Worm (Caenorhabditis elegans) whole organism, L1 larva: ENCODE results near the gene Y7A5A.5.

Source experiments
- C04F5.9 ChIP-seq: sonication (generic microtip); optimal IDR thresholded peaks from 2 replicates; lab custom pipeline; 2016; ENCODE audit warnings: missing genetic modification characterization, missing compliant biosample characterization
- C34B4.2 ChIP-seq: sonication (generic microtip); optimal IDR thresholded peaks from 2 replicates; lab custom pipeline; 2017; ENCODE audit warnings: mild to moderate bottlenecking, missing genetic modification characterization, missing compliant biosample characterization
- Y116A8C.19 ChIP-seq: sonication (generic microtip); optimal IDR thresholded peaks from 2 replicates; lab custom pipeline; 2016; ENCODE audit warnings: missing compliant biosample characterization, missing genetic modification characterization, borderline replicate concordance
- aha-1 ChIP-seq: fragments of 150-350 bp; optimal IDR thresholded peaks from 2 replicates; lab custom pipeline; 2014; ENCODE audit warnings: missing biosample characterization, missing genetic modification characterization
- alr-1 ChIP-seq: fragments of 200-800 bp; sonication (Bioruptor generic); optimal IDR thresholded peaks from 2 replicates; lab custom pipeline; 2018; ENCODE audit warnings: borderline replicate concordance, mild to moderate bottlenecking, missing genetic modification characterization, missing compliant biosample characterization
- aly-2 ChIP-seq: fragments of 150-350 bp; optimal IDR thresholded peaks from 2 replicates; lab custom pipeline; 2014; ENCODE audit warnings: missing biosample characterization, missing genetic modification characterization
- ama-1 ChIP-seq: fragments of 150-350 bp; optimal IDR thresholded peaks from 2 replicates; lab custom pipeline; 2014
- ceh-8 ChIP-seq: fragments of 200-800 bp; sonication (Bioruptor generic); optimal IDR thresholded peaks from 2 replicates; lab custom pipeline; 2018; ENCODE audit warnings: mild to moderate bottlenecking, missing genetic modification characterization, moderate library complexity, missing compliant biosample characterization
- ceh-82 ChIP-seq, 3 experiments: fragments of 150-350 bp in 1 of 3; sonication (generic microtip) in 2 of 3; optimal IDR thresholded peaks; 2 replicates each; lab custom pipeline; 2014 to 2017; ENCODE audit warnings: missing biosample characterization in 3 of 3, missing genetic modification characterization in 3 of 3
- ceh-88 ChIP-seq: fragments of 200-800 bp; sonication (Bioruptor generic); IDR thresholded peaks from 2 replicates; pipeline ENCODE4 v1.3.6; 2022; ENCODE audit warnings: missing genetic modification characterization, missing compliant biosample characterization
- efl-1 ChIP-seq, 4 experiments: fragments of 150-350 bp; optimal IDR thresholded peaks in 3 of 4; peaks in 1 of 4; 1 replicate in 1 of 4; 2 replicates in 3 of 4; lab custom pipeline; 2014; ENCODE audit warnings: missing biosample characterization in 2 of 4, missing genetic modification characterization in 2 of 4, missing genetic modification reagents in 2 of 4
- efl-3 ChIP-seq: fragments of 200-800 bp; sonication (Bioruptor generic); optimal IDR thresholded peaks from 2 replicates; lab custom pipeline; 2018; ENCODE audit warnings: mild to moderate bottlenecking, missing genetic modification characterization, missing compliant biosample characterization
- egl-13 ChIP-seq: sonication (generic microtip); optimal IDR thresholded peaks from 2 replicates; lab custom pipeline; 2016; ENCODE audit warnings: missing genotype, missing genetic modification reagents, missing genetic modification characterization, missing compliant biosample characterization
- egl-27 ChIP-seq, 2 experiments: fragments of 150-350 bp in 1 of 2; sonication (generic microtip); optimal IDR thresholded peaks; 3 replicates each; lab custom pipeline; 2017 to 2018; ENCODE audit warnings: missing biosample characterization in 2 of 2, missing genetic modification characterization in 2 of 2, missing genetic modification reagents in 2 of 2
- elt-2 ChIP-seq: sonication (generic microtip); optimal IDR thresholded peaks from 2 replicates; lab custom pipeline; 2016; ENCODE audit warnings: missing genetic modification characterization, mild to moderate bottlenecking, inconsistent platforms, missing compliant biosample characterization, missing genetic modification reagents
- ets-5 ChIP-seq: fragments of 200-800 bp; sonication (Bioruptor generic); IDR thresholded peaks from 2 replicates; pipeline ENCODE4 v1.3.6; 2022; ENCODE audit warnings: missing genetic modification characterization, missing compliant biosample characterization
- fkh-4 ChIP-seq: sonication (generic microtip); optimal IDR thresholded peaks from 2 replicates; lab custom pipeline; 2016; ENCODE audit warnings: missing compliant biosample characterization, missing genetic modification characterization, borderline replicate concordance
- fos-1 ChIP-seq: fragments of 150-350 bp; optimal IDR thresholded peaks from 2 replicates; lab custom pipeline; 2014; ENCODE audit warnings: missing biosample characterization, missing genetic modification characterization
- grh-1 ChIP-seq: fragments of 200-800 bp; sonication (Bioruptor generic); IDR thresholded peaks from 2 replicates; pipeline ENCODE4 v1.3.6; 2022; ENCODE audit warnings: missing genetic modification reagents, missing genetic modification characterization, missing compliant biosample characterization
- hlh-4 ChIP-seq: sonication (generic microtip); optimal IDR thresholded peaks from 2 replicates; lab custom pipeline; 2016; ENCODE audit warnings: mild to moderate bottlenecking, missing genetic modification characterization, missing compliant biosample characterization
- hpl-2 ChIP-seq: fragments of 150-350 bp; optimal IDR thresholded peaks from 2 replicates; lab custom pipeline; 2014; ENCODE audit warnings: missing biosample characterization, missing genetic modification reagents, missing genetic modification characterization
- irx-1 ChIP-seq: sonication (generic microtip); optimal IDR thresholded peaks from 2 replicates; lab custom pipeline; 2016; ENCODE audit warnings: missing genetic modification characterization, missing compliant biosample characterization
- jun-1 ChIP-seq: fragments of 150-350 bp; optimal IDR thresholded peaks from 2 replicates; lab custom pipeline; 2014; ENCODE audit warnings: missing biosample characterization, missing genetic modification reagents, missing genetic modification characterization
- lin-14 ChIP-seq: fragments of 200-800 bp; sonication (Bioruptor generic); optimal IDR thresholded peaks from 2 replicates; lab custom pipeline; 2018; ENCODE audit warnings: mild to moderate bottlenecking, missing genetic modification characterization, moderate library complexity, missing compliant biosample characterization
- lin-15B ChIP-seq: fragments of 150-350 bp; sonication (generic microtip); optimal IDR thresholded peaks from 3 replicates; lab custom pipeline; 2014; ENCODE audit warnings: missing biosample characterization, missing genetic modification characterization
- lin-35 ChIP-seq, 2 experiments: fragments of 150-350 bp; optimal IDR thresholded peaks; 2 replicates each; lab custom pipeline; 2014; ENCODE audit warnings: missing biosample characterization in 2 of 2, missing genetic modification characterization in 2 of 2, missing genetic modification reagents in 2 of 2
- lin-39 ChIP-seq: fragments of 150-350 bp; optimal IDR thresholded peaks from 2 replicates; lab custom pipeline; 2014; ENCODE audit warnings: missing biosample characterization, missing genetic modification reagents, missing genetic modification characterization
- lir-3 ChIP-seq: sonication (generic microtip); optimal IDR thresholded peaks from 2 replicates; lab custom pipeline; 2016; ENCODE audit warnings: mild to moderate bottlenecking, missing genetic modification characterization, moderate library complexity, missing compliant biosample characterization; ENCODE audit not compliant: poor library complexity
- lsy-2 ChIP-seq, 2 experiments: fragments of 150-350 bp; optimal IDR thresholded peaks; 2 replicates each; lab custom pipeline; 2014; ENCODE audit warnings: missing biosample characterization in 2 of 2, missing genetic modification characterization in 2 of 2
- mdl-1 ChIP-seq, 2 experiments: fragments of 150-350 bp; optimal IDR thresholded peaks; 2 replicates each; lab custom pipeline; 2014 to 2017; ENCODE audit warnings: missing biosample characterization in 2 of 2, missing genetic modification characterization in 2 of 2, inconsistent platforms in 1 of 2
- mep-1 ChIP-seq: fragments of 150-350 bp; optimal IDR thresholded peaks from 2 replicates; lab custom pipeline; 2014; ENCODE audit warnings: missing biosample characterization, missing genetic modification characterization
- nhr-11 ChIP-seq: fragments of 150-350 bp; optimal IDR thresholded peaks from 2 replicates; lab custom pipeline; 2014; ENCODE audit warnings: missing biosample characterization, missing genetic modification characterization
- nhr-12 ChIP-seq: sonication (generic microtip); optimal IDR thresholded peaks from 2 replicates; lab custom pipeline; 2017; ENCODE audit warnings: missing biosample characterization, missing genetic modification characterization
- nhr-19 ChIP-seq: fragments of 200-800 bp; sonication (Bioruptor generic); conservative IDR thresholded peaks from 2 replicates; pipeline ENCODE4 v1.3.6; 2022; ENCODE audit warnings: missing genetic modification characterization, missing compliant biosample characterization
- nhr-20 ChIP-seq: sonication (generic microtip); optimal IDR thresholded peaks from 2 replicates; lab custom pipeline; 2016; ENCODE audit warnings: mild to moderate bottlenecking, missing genetic modification characterization, missing compliant biosample characterization
- nhr-47 ChIP-seq: sonication (generic microtip); optimal IDR thresholded peaks from 2 replicates; lab custom pipeline; 2016; ENCODE audit warnings: mild to moderate bottlenecking, missing genetic modification characterization, moderate library complexity, missing compliant biosample characterization
- nhr-76 ChIP-seq: sonication (generic microtip); optimal IDR thresholded peaks from 2 replicates; lab custom pipeline; 2017; ENCODE audit warnings: missing biosample characterization, missing genetic modification characterization
- nhr-77 ChIP-seq: fragments of 150-350 bp; optimal IDR thresholded peaks from 2 replicates; lab custom pipeline; 2014; ENCODE audit warnings: missing biosample characterization, missing genetic modification characterization
- nhr-85 ChIP-seq: sonication (generic microtip); peaks from one replicate; lab custom pipeline; 2016; ENCODE audit warnings: missing genetic modification characterization, inconsistent platforms, missing compliant biosample characterization
- skn-1 ChIP-seq: fragments of 150-350 bp; optimal IDR thresholded peaks from 2 replicates; lab custom pipeline; 2014; ENCODE audit warnings: missing biosample characterization, missing genetic modification characterization
- snpc-4 ChIP-seq: fragments of 150-350 bp; optimal IDR thresholded peaks from 2 replicates; lab custom pipeline; 2014; ENCODE audit warnings: missing biosample characterization, missing genetic modification characterization
- snu-23 ChIP-seq: sonication (generic microtip); optimal IDR thresholded peaks from 2 replicates; lab custom pipeline; 2016; ENCODE audit warnings: missing genetic modification characterization, missing compliant biosample characterization
- sptf-1 ChIP-seq: fragments of 150-350 bp; optimal IDR thresholded peaks from 2 replicates; lab custom pipeline; 2014; ENCODE audit warnings: missing biosample characterization, missing genetic modification characterization
- sup-37 ChIP-seq: fragments of 200-800 bp; sonication (Bioruptor generic); optimal IDR thresholded peaks from 2 replicates; lab custom pipeline; 2018; ENCODE audit warnings: mild to moderate bottlenecking, missing genetic modification characterization, missing compliant biosample characterization
- tbx-2 ChIP-seq: sonication (generic microtip); optimal IDR thresholded peaks from 2 replicates; lab custom pipeline; 2016; ENCODE audit warnings: missing genetic modification characterization, missing compliant biosample characterization
- unc-130 ChIP-seq: fragments of 150-350 bp; optimal IDR thresholded peaks from 2 replicates; lab custom pipeline; 2017; ENCODE audit warnings: missing biosample characterization, missing genetic modification characterization, inconsistent platforms
- unc-30 ChIP-seq: sonication (generic microtip); optimal IDR thresholded peaks from 2 replicates; lab custom pipeline; 2017; ENCODE audit warnings: missing biosample characterization, missing genetic modification characterization
- unc-86 ChIP-seq: sonication (generic microtip); optimal IDR thresholded peaks from 2 replicates; lab custom pipeline; 2016; ENCODE audit warnings: missing genetic modification characterization, missing compliant biosample characterization
- vab-15 ChIP-seq: sonication (generic microtip); optimal IDR thresholded peaks from 2 replicates; lab custom pipeline; 2017; ENCODE audit warnings: missing genotype, mild to moderate bottlenecking, missing genetic modification characterization, missing compliant biosample characterization
- xbp-1 ChIP-seq: sonication (generic microtip); optimal IDR thresholded peaks from 2 replicates; lab custom pipeline; 2016; ENCODE audit warnings: missing genetic modification characterization, missing compliant biosample characterization
- ztf-4 ChIP-seq: fragments of 150-350 bp; optimal IDR thresholded peaks from 2 replicates; lab custom pipeline; 2014; ENCODE audit warnings: missing biosample characterization, missing genetic modification characterization

The Y7A5A.5 gene

ce11 chrX:15782027-15782426 lies 4.6 kb downstream of the Y7A5A.5 start, which contains the start of gene Y7A5A.24:
Gene Y7A5A.24 (minus strand): TSS chrX:15782127.
- TF ChIP-seq fos-1 (tag; lab: Kevin White, UChicago) (no peak), efl-1 (optimal IDR thresholded peaks at IDR 0.05; lab: Kevin White, UChicago) (no peak), efl-1 (GFP tag; optimal IDR thresholded peaks at IDR 0.05 in 1 of 2; lab: Kevin White, UChicago) (peak in 1 of 2 experiments; percentile 7)

- TF ChIP-seq fkh-4 (tag; lab: Kevin White, UChicago): no peak
- peak; percentile 80 for TF ChIP-seq elt-2 (tag; lab: Kevin White, UChicago)
- TF ChIP-seq hlh-4: no peak
- TF ChIP-seq mdl-1 (tag; optimal IDR thresholded peaks at IDR 0.05; lab: Kevin White, UChicago): peak in 1 of 2 experiments; percentile 70
- peak; percentile 28 for TF ChIP-seq ama-1 (lab: Kevin White, UChicago)
- no peak for TF ChIP-seq nhr-85 (tag; lab: Kevin White, UChicago)
- TF ChIP-seq egl-27 (tag; optimal IDR thresholded peaks at IDR 0.05; lab: Kevin White, UChicago): no peak
- TF ChIP-seq ztf-4 (tag; lab: Kevin White, UChicago): no peak
- TF ChIP-seq ceh-88 (GFP tag; lab: Robert Waterston, UW): no peak
- TF ChIP-seq nhr-19 (GFP tag; lab: Robert Waterston, UW): peak; percentile 7; the same call in 1 of the 2 replicates
- peak; percentile 56 for TF ChIP-seq snu-23 (GFP tag; lab: Kevin White, UChicago)
- TF ChIP-seq lir-3 (tag; lab: Kevin White, UChicago): no peak
- TF ChIP-seq lsy-2 (tag; optimal IDR thresholded peaks at IDR 0.05; lab: Kevin White, UChicago): peak; percentile 17 to 89
- TF ChIP-seq tbx-2: no peak
- no peak for TF ChIP-seq snpc-4 (tag; lab: Kevin White, UChicago)
- TF ChIP-seq nhr-20 (tag; lab: Kevin White, UChicago): peak; percentile 50
- no peak for TF ChIP-seq grh-1 (GFP tag; lab: Robert Waterston, UW)
- TF ChIP-seq alr-1 (tag; lab: Kevin White, UChicago): no peak
- peak; percentile 55 for TF ChIP-seq unc-130 (tag; lab: Kevin White, UChicago)
- TF ChIP-seq lin-14 (GFP tag; lab: Kevin White, UChicago): peak; percentile 78
- TF ChIP-seq Y116A8C.19 (tag; lab: Kevin White, UChicago): no peak
- peak; percentile 3 for TF ChIP-seq mep-1 (tag; lab: Kevin White, UChicago)
- TF ChIP-seq nhr-76 (tag; lab: Kevin White, UChicago): no peak
- no peak for TF ChIP-seq efl-1 (optimal IDR thresholded peaks at IDR 0.05; lab: Kevin White, UChicago)
- peak in 1 of 2 experiments; percentile 65 for TF ChIP-seq efl-1 (GFP tag; optimal IDR thresholded peaks at IDR 0.05 in 1 of 2; lab: Kevin White, UChicago)
- no peak for TF ChIP-seq aha-1 (tag; lab: Kevin White, UChicago)
- TF ChIP-seq lin-35 (GFP tag; optimal IDR thresholded peaks at IDR 0.05; lab: Kevin White, UChicago): peak in 1 of 2 experiments; percentile 61
- peak; percentile 12 for TF ChIP-seq hpl-2 (GFP tag; lab: Kevin White, UChicago)
- no peak for TF ChIP-seq nhr-77 (tag; lab: Kevin White, UChicago)
- no peak for TF ChIP-seq lin-39 (tag; lab: Kevin White, UChicago)
- no peak for TF ChIP-seq sptf-1 (tag; lab: Kevin White, UChicago)
- TF ChIP-seq unc-86 (tag; lab: Kevin White, UChicago): no peak
- no peak for TF ChIP-seq fos-1 (tag; lab: Kevin White, UChicago)
- TF ChIP-seq irx-1: no peak
- TF ChIP-seq nhr-47 (tag; lab: Kevin White, UChicago): no peak
- no peak for TF ChIP-seq efl-3
- TF ChIP-seq C34B4.2: no peak
- no peak for TF ChIP-seq ets-5 (GFP tag; lab: Robert Waterston, UW)
- TF ChIP-seq unc-30: no peak
- no peak for TF ChIP-seq ceh-8 (GFP tag; lab: Kevin White, UChicago)
- TF ChIP-seq skn-1 (tag; lab: Kevin White, UChicago): peak; percentile 0
- no peak for TF ChIP-seq ceh-82 (tag; optimal IDR thresholded peaks at IDR 0.05; lab: Kevin White, UChicago)
- TF ChIP-seq nhr-11 (tag; lab: Kevin White, UChicago): no peak
- TF ChIP-seq vab-15: no peak
- TF ChIP-seq C04F5.9: no peak
- no peak for TF ChIP-seq nhr-12
- TF ChIP-seq lin-15B (tag; lab: Kevin White, UChicago): no peak
- TF ChIP-seq xbp-1 (tag; lab: Kevin White, UChicago): peak; percentile 6
- TF ChIP-seq sup-37: no peak
- TF ChIP-seq jun-1 (tag; lab: Kevin White, UChicago): no peak
- no peak for TF ChIP-seq egl-13
- TF ChIP-seq aly-2 (tag; lab: Kevin White, UChicago): no peak
Measured at ce11 chrX:15779503-15779902, 7.1 kb downstream of the Y7A5A.5 start.
